Fruit fly (Drosophila melanogaster) whole organism, pupa: ENCODE results near the gene CG3368.

Source experiments
- CG10348 ChIP-seq: fragments of 200-800 bp; sonication (Bioruptor generic); IDR thresholded peaks from 2 replicates; pipeline ENCODE4 v1.3.6; 2022; ENCODE audit warnings: missing biosample characterization, missing genetic modification characterization
- CG13204 ChIP-seq: fragments of 200-800 bp; sonication (Bioruptor generic); optimal IDR thresholded peaks from 2 replicates; lab custom pipeline; 2018; ENCODE audit warnings: missing biosample characterization, mild to moderate bottlenecking, missing genetic modification characterization, moderate library complexity
- CG15710 ChIP-seq: fragments of 200-800 bp; sonication (Bioruptor generic); optimal IDR thresholded peaks from 2 replicates; lab custom pipeline; 2018; ENCODE audit warnings: missing biosample characterization, mild to moderate bottlenecking, missing genetic modification characterization, moderate library complexity
- CG17806 ChIP-seq: fragments of 200-800 bp; sonication (Bioruptor generic); optimal IDR thresholded peaks from 2 replicates; lab custom pipeline; 2018; ENCODE audit warnings: missing biosample characterization, mild to moderate bottlenecking, missing genetic modification characterization, moderate library complexity
- CG32121 ChIP-seq: fragments of 200-800 bp; sonication (Bioruptor generic); IDR thresholded peaks from 2 replicates; pipeline ENCODE4 v1.3.6; 2022; ENCODE audit warnings: missing biosample characterization, missing genetic modification characterization
- CG4496 ChIP-seq: fragments of 200-800 bp; sonication (Bioruptor generic); IDR thresholded peaks from 3 replicates; pipeline ENCODE4 v1.3.6; 2022; ENCODE audit warnings: missing biosample characterization, missing genetic modification characterization
- D1 ChIP-seq: fragments of 200-800 bp; sonication (Bioruptor generic); optimal IDR thresholded peaks from 2 replicates; lab custom pipeline; 2018; ENCODE audit warnings: missing biosample characterization, mild to moderate bottlenecking, missing genetic modification characterization, moderate library complexity
- EcR ChIP-seq: fragments of 200-800 bp; sonication (Bioruptor generic); optimal IDR thresholded peaks from 3 replicates; lab custom pipeline; 2019; ENCODE audit warnings: missing biosample characterization, missing genetic modification characterization, mild to moderate bottlenecking, moderate library complexity, missing genetic modification reagents
- Ets98B ChIP-seq: fragments of 200-800 bp; sonication (Bioruptor generic); IDR thresholded peaks from 2 replicates; pipeline ENCODE4 v1.3.6; 2022; ENCODE audit warnings: missing biosample characterization, missing genetic modification characterization
- Pif1A ChIP-seq: fragments of 200-800 bp; sonication (Bioruptor generic); optimal IDR thresholded peaks from 3 replicates; lab custom pipeline; 2016; ENCODE audit warnings: missing biosample characterization, missing genetic modification characterization
- Pif1B ChIP-seq: fragments of 200-800 bp; sonication (Bioruptor generic); optimal IDR thresholded peaks from 3 replicates; lab custom pipeline; 2016; ENCODE audit warnings: missing biosample characterization, missing genetic modification characterization
- Snoo ChIP-seq: fragments of 200-800 bp; sonication (Bioruptor generic); optimal IDR thresholded peaks from 3 replicates; lab custom pipeline; 2017; ENCODE audit warnings: missing biosample characterization, mild to moderate bottlenecking, missing genetic modification characterization, inconsistent platforms
- fd96Ca ChIP-seq: fragments of 200-800 bp; sonication (Bioruptor generic); IDR thresholded peaks from 3 replicates; pipeline ENCODE4 v1.3.6; 2022; ENCODE audit warnings: missing biosample characterization, missing genetic modification characterization

DNA sequence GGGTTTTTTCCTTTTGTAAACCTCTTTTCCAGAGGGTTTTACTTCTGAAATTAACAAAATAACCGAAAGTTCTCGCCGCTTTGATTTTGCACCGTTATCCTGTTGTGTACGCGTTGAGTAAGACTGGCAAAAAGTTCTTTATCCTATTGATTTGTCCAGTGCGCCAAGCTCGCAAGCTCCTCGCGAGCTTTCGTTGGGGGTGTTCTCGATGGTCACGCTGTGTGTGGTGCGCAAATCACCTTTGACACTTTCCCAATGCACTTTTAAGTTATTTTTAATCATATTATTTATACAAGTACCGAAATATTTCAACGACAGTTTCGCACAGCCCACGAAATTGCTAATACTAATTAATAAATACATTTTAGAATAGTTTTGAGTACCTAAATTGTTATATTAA, 45.6 kb upstream of the CG3368 start:
- TF ChIP-seq CG13204 (no peak), Pif1B (no peak), CG4496 (GFP tag; lab: Robert Waterston, UW) (no peak), CG15710 (tag; lab: Kevin White, UChicago) (no peak), Snoo (tag; lab: Kevin White, UChicago) (no peak), CG32121 (GFP tag; lab: Robert Waterston, UW) (no peak), CG17806 (tag; lab: Kevin White, UChicago) (no peak), fd96Ca (GFP tag; lab: Robert Waterston, UW) (no peak), Pif1A (GFP tag; lab: Kevin White, UChicago) (no peak), D1 (tag; lab: Kevin White, UChicago) (no peak), CG10348 (GFP tag; lab: Robert Waterston, UW) (no peak), EcR (GFP tag; lab: Kevin White, UChicago) (no peak), Ets98B (no peak)
